Worm (Caenorhabditis elegans) whole organism, L3 larva: ENCODE data around the gene R07B1.6.
A peak's percentile ranks its signal among the peaks of the same experiment; 100 is the strongest.

Source experiments
- ZK546.5 ChIP-seq: sonication (generic microtip); optimal IDR thresholded peaks from 2 replicates; lab custom pipeline; 2017; ENCODE audit warnings: missing biosample characterization, missing genetic modification characterization
- ceh-82 ChIP-seq: fragments of 150-350 bp; optimal IDR thresholded peaks from 2 replicates; lab custom pipeline; 2014; ENCODE audit warnings: missing biosample characterization, missing genetic modification characterization
- elt-2 ChIP-seq: sonication (generic microtip); optimal IDR thresholded peaks from 2 replicates; lab custom pipeline; 2016; ENCODE audit warnings: missing genetic modification reagents, mild to moderate bottlenecking, missing genetic modification characterization, missing compliant biosample characterization
- elt-3 ChIP-seq, 3 experiments: fragments of 150-350 bp in 1 of 3; sonication (generic microtip) in 2 of 3; optimal IDR thresholded peaks; 2 replicates in 2 of 3; 4 replicates in 1 of 3; lab custom pipeline; 2014 to 2017; ENCODE audit warnings: missing biosample characterization in 3 of 3, missing genetic modification characterization in 3 of 3
- eor-1 ChIP-seq, 2 experiments: fragments of 150-350 bp; optimal IDR thresholded peaks; 2 replicates each; lab custom pipeline; 2014 to 2018; ENCODE audit warnings: missing biosample characterization in 2 of 2, missing genetic modification characterization in 2 of 2
- hmg-11 ChIP-seq: sonication (generic microtip); optimal IDR thresholded peaks from 2 replicates; lab custom pipeline; 2016; ENCODE audit warnings: missing genetic modification characterization, missing compliant biosample characterization
- mdl-1 ChIP-seq: fragments of 150-350 bp; optimal IDR thresholded peaks from 2 replicates; lab custom pipeline; 2014; ENCODE audit warnings: missing biosample characterization, missing genetic modification characterization
- nfya-1 ChIP-seq: sonication (generic microtip); optimal IDR thresholded peaks from 2 replicates; lab custom pipeline; 2017; ENCODE audit warnings: missing genetic modification characterization, mild to moderate bottlenecking, missing compliant biosample characterization, antibody characterized with exemption, moderate library complexity; ENCODE audit not compliant: insufficient read depth
- nhr-237 ChIP-seq: fragments of 150-350 bp; optimal IDR thresholded peaks from 2 replicates; lab custom pipeline; 2014; ENCODE audit warnings: missing biosample characterization, missing genetic modification characterization
- nhr-43 ChIP-seq: sonication (generic microtip); optimal IDR thresholded peaks from 2 replicates; lab custom pipeline; 2016; ENCODE audit warnings: mild to moderate bottlenecking, missing genetic modification characterization, missing compliant biosample characterization; ENCODE audit not compliant: poor library complexity, severe bottlenecking
- nhr-67 ChIP-seq: fragments of 150-350 bp; optimal IDR thresholded peaks from 2 replicates; lab custom pipeline; 2014; ENCODE audit warnings: missing biosample characterization, missing genetic modification characterization
- snpc-4 ChIP-seq: fragments of 150-350 bp; optimal IDR thresholded peaks from 2 replicates; lab custom pipeline; 2014; ENCODE audit warnings: missing biosample characterization, missing genetic modification characterization
- unc-39 ChIP-seq: sonication (generic microtip); optimal IDR thresholded peaks from 4 replicates; lab custom pipeline; 2017; ENCODE audit warnings: missing biosample characterization, missing genetic modification characterization
- ztf-4 ChIP-seq: fragments of 150-350 bp; optimal IDR thresholded peaks from 2 replicates; lab custom pipeline; 2014; ENCODE audit warnings: missing biosample characterization, missing genetic modification characterization

R07B1.6 gene

DNA sequence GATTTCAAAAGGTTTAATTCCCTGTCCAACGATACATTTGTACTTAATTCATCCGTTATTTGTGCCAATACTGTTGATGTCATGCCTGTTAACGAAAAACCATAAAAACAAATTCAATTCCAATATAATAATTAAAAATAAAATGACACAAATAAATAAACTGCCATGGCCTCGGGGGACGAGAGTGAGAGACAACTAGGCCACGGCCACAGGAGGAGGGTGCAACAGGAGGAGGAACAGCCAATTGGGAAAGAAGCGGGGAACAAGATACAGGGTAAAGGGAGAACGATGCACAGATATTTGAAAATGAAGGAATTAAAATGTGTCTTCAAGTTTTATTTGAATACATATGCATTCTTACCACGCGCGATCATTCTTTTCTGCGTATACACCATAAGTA, 50.9 kb downstream of the R07B1.6 start, which contains the start of gene F21G4.6:
F21G4.6 (minus strand) TSS at position 87 of the 400 bp plus-strand sequence.
- peak; percentile 78 for TF ChIP-seq nfya-1 (tag; lab: Kevin White, UChicago)
- no peak for TF ChIP-seq nhr-67 (tag; lab: Kevin White, UChicago)
- TF ChIP-seq nhr-43 = no peak

DNA sequence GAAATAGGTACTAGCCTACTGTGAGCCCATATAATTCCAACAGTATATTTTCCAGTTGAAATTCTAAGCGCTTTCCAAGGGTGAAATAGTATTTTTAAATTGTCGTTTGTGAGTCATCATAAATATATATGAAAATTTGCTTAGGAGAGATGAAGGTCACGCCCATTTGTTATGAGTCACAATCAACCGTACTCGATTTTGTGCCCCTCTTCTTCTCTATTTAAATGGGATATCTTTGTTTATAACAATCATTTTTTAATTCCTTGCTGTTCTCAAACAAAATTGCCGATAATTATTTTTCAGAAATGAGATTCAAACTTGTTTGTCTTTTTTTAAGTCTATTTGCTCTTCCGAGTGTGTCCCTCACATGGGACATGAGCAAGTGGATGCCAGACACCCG, 52.5 kb downstream of the R07B1.6 start, which contains the start of gene folr-1:
folr-1 (plus strand) TSS at position 301 of the 400 bp plus-strand sequence.
- TF ChIP-seq ZK546.5 (tag; lab: Kevin White, UChicago) (no peak), eor-1 (tag; optimal IDR thresholded peaks at IDR 0.05; lab: Kevin White, UChicago) (no peak), nfya-1 (tag; lab: Kevin White, UChicago) (no peak), unc-39 (tag; lab: Kevin White, UChicago) (no peak), snpc-4 (tag; lab: Kevin White, UChicago) (no peak), nhr-43 (no peak), mdl-1 (tag; lab: Kevin White, UChicago) (no peak), elt-2 (tag; lab: Kevin White, UChicago) (no peak), ztf-4 (tag; lab: Kevin White, UChicago) (no peak), hmg-11 (tag; lab: Kevin White, UChicago) (no peak), elt-3 (tag; optimal IDR thresholded peaks at IDR 0.05; lab: Kevin White, UChicago) (no peak), ceh-82 (tag; lab: Kevin White, UChicago) (no peak), nhr-237 (tag; lab: Kevin White, UChicago) (no peak)
